Fruit fly (Drosophila melanogaster) whole organism, embryonic: ENCODE data around the gene nAChRalpha5.

Experiments
- Atf6 ChIP-seq: fragments of 200-800 bp; sonication (Bioruptor generic); IDR thresholded peaks from 2 replicates; pipeline ENCODE4 v1.3.6; 2022; ENCODE audit warnings: missing biosample characterization, missing genetic modification characterization
- CG10267 ChIP-seq: fragments of 200-800 bp; sonication (Bioruptor generic); optimal IDR thresholded peaks from 2 replicates; lab custom pipeline; 2018; ENCODE audit warnings: missing biosample characterization, mild to moderate bottlenecking, missing genetic modification characterization, moderate library complexity
- CG10565 ChIP-seq: fragments of 200-800 bp; sonication (Bioruptor generic); optimal IDR thresholded peaks from 3 replicates; lab custom pipeline; 2016; ENCODE audit warnings: missing biosample characterization, mild to moderate bottlenecking, missing genetic modification characterization
- CG14014 ChIP-seq: fragments of 200-800 bp; sonication (Bioruptor generic); IDR thresholded peaks from 2 replicates; pipeline ENCODE4 v1.3.6; 2022; ENCODE audit warnings: missing biosample characterization, missing genetic modification characterization
- CG14860 ChIP-seq: fragments of 200-800 bp; sonication (Bioruptor generic); IDR thresholded peaks from 3 replicates; pipeline ENCODE4 v1.3.6; 2022; ENCODE audit warnings: missing biosample characterization, missing genetic modification characterization; ENCODE audit not compliant: partially characterized antibody
- CG2889 ChIP-seq: fragments of 200-800 bp; sonication (Bioruptor generic); IDR thresholded peaks from 3 replicates; pipeline ENCODE4 v1.3.6; 2022; ENCODE audit warnings: missing biosample characterization, missing genetic modification characterization
- CG31224 ChIP-seq: fragments of 200-800 bp; sonication (Bioruptor generic); IDR thresholded peaks from 2 replicates; pipeline ENCODE4 v1.3.6; 2022; ENCODE audit warnings: missing biosample characterization, missing genetic modification characterization
- CG32767 ChIP-seq: fragments of 200-800 bp; sonication (Bioruptor generic); IDR thresholded peaks from 2 replicates; pipeline ENCODE4 v1.3.6; 2022; ENCODE audit warnings: missing biosample characterization, missing genetic modification characterization
- CG33213 ChIP-seq: fragments of 200-800 bp; sonication (Bioruptor generic); optimal IDR thresholded peaks from 3 replicates; lab custom pipeline; 2016; ENCODE audit warnings: missing biosample characterization, missing genetic modification characterization
- CG4404 ChIP-seq: fragments of 200-800 bp; sonication (Bioruptor generic); IDR thresholded peaks from 2 replicates; pipeline ENCODE4 v1.3.6; 2022; ENCODE audit warnings: missing biosample characterization, missing genetic modification characterization
- CG6765 ChIP-seq: fragments of 200-800 bp; sonication (Bioruptor generic); optimal IDR thresholded peaks from 3 replicates; lab custom pipeline; 2017; ENCODE audit warnings: missing biosample characterization, mild to moderate bottlenecking, missing genetic modification characterization
- CG7556 ChIP-seq: fragments of 200-800 bp; sonication (Bioruptor generic); optimal IDR thresholded peaks from 2 replicates; lab custom pipeline; 2017; ENCODE audit warnings: missing biosample characterization, mild to moderate bottlenecking, missing genetic modification characterization
- CG7786 ChIP-seq: fragments of 200-800 bp; sonication (Bioruptor generic); optimal IDR thresholded peaks from 2 replicates; lab custom pipeline; 2016; ENCODE audit warnings: missing biosample characterization, missing genetic modification characterization
- CG8924 ChIP-seq: fragments of 200-800 bp; optimal IDR thresholded peaks from 3 replicates; lab custom pipeline; 2019; ENCODE audit warnings: missing biosample characterization, mild to moderate bottlenecking, missing genetic modification characterization, moderate library complexity
- CG9609 ChIP-seq: fragments of 200-800 bp; sonication (Bioruptor generic); optimal IDR thresholded peaks from 3 replicates; lab custom pipeline; 2016; ENCODE audit warnings: missing biosample characterization, missing genetic modification characterization
- CG9876 ChIP-seq: fragments of 200-800 bp; sonication (Bioruptor generic); optimal IDR thresholded peaks from 2 replicates; lab custom pipeline; 2016; ENCODE audit warnings: missing biosample characterization, missing genetic modification characterization
- Dll ChIP-seq: fragments of 200-800 bp; sonication (Bioruptor generic); IDR thresholded peaks from 4 replicates; pipeline ENCODE4 v1.3.6; 2022; ENCODE audit warnings: missing biosample characterization, missing genetic modification characterization; ENCODE audit not compliant: partially characterized antibody
- Ets65A ChIP-seq: fragments of 200-800 bp; sonication (Bioruptor generic); peaks from one replicate; lab custom pipeline; 2016; ENCODE audit warnings: missing biosample characterization, missing genetic modification characterization
- Fer2 ChIP-seq: fragments of 200-800 bp; sonication (Bioruptor generic); optimal IDR thresholded peaks from 2 replicates; lab custom pipeline; 2018; ENCODE audit warnings: missing biosample characterization, mild to moderate bottlenecking, missing genetic modification characterization, moderate library complexity
- Hr78 ChIP-seq, 2 experiments: fragments of 200-800 bp in 1 of 2; fragments of >200 bp in 1 of 2; sonication (Bioruptor generic) in 1 of 2; optimal IDR thresholded peaks; 2 replicates each; lab custom pipeline; 2017 to 2019; ENCODE audit warnings: missing biosample characterization in 2 of 2, missing genetic modification characterization in 2 of 2, mild to moderate bottlenecking in 1 of 2, moderate library complexity in 1 of 2
- Hsf ChIP-seq: fragments of 200-800 bp; sonication (Bioruptor generic); optimal IDR thresholded peaks from 3 replicates; lab custom pipeline; 2016; ENCODE audit warnings: missing biosample characterization, missing genetic modification characterization
- Lpt ChIP-seq: fragments of >200 bp; optimal IDR thresholded peaks from 2 replicates; lab custom pipeline; 2018; ENCODE audit warnings: missing biosample characterization, missing genetic modification characterization
- Med ChIP-seq: fragments of 200-800 bp; sonication (Bioruptor generic); peaks from one replicate; lab custom pipeline; 2016; ENCODE audit warnings: missing biosample characterization, missing genetic modification characterization, mild to moderate bottlenecking, inconsistent platforms, moderate library complexity
- NFAT ChIP-seq: fragments of 200-800 bp; sonication (Bioruptor generic); IDR thresholded peaks from 2 replicates; pipeline ENCODE4 v1.3.6; 2022; ENCODE audit warnings: missing biosample characterization, missing genetic modification characterization
- Nf-YB ChIP-seq: fragments of 200-800 bp; sonication (Bioruptor generic); optimal IDR thresholded peaks from 3 replicates; lab custom pipeline; 2019; ENCODE audit warnings: missing biosample characterization, mild to moderate bottlenecking, missing genetic modification characterization, moderate library complexity
- Six4 ChIP-seq: fragments of 200-800 bp; sonication (Bioruptor generic); optimal IDR thresholded peaks from 2 replicates; lab custom pipeline; 2016; ENCODE audit warnings: missing biosample characterization, missing genetic modification characterization
- al ChIP-seq: fragments of 200-800 bp; sonication (Bioruptor generic); IDR thresholded peaks from 2 replicates; pipeline ENCODE4 v1.3.6; 2022; ENCODE audit warnings: missing biosample characterization, missing genetic modification characterization
- amos ChIP-seq: fragments of 200-800 bp; sonication (Bioruptor generic); IDR thresholded peaks from 2 replicates; pipeline ENCODE4 v1.3.6; 2022; ENCODE audit warnings: missing biosample characterization, missing genetic modification characterization; ENCODE audit not compliant: partially characterized antibody
- aop ChIP-seq: fragments of 200-800 bp; sonication (Bioruptor generic); IDR thresholded peaks from 2 replicates; pipeline ENCODE4 v1.3.6; 2022; ENCODE audit warnings: missing biosample characterization, missing genetic modification characterization
- ara ChIP-seq: fragments of 200-800 bp; sonication (Bioruptor generic); IDR thresholded peaks from 2 replicates; pipeline ENCODE4 v1.3.6; 2022; ENCODE audit warnings: missing biosample characterization, missing genetic modification characterization
- ash1 ChIP-seq: fragments of 200-800 bp; sonication (Bioruptor generic); optimal IDR thresholded peaks from 2 replicates; lab custom pipeline; 2018; ENCODE audit warnings: missing biosample characterization, mild to moderate bottlenecking, missing genetic modification characterization
- az2 ChIP-seq: fragments of 200-800 bp; sonication (Bioruptor generic); optimal IDR thresholded peaks from 3 replicates; lab custom pipeline; 2016; ENCODE audit warnings: missing biosample characterization, missing genetic modification characterization
- bowl ChIP-seq: fragments of 200-800 bp; sonication (Bioruptor generic); IDR thresholded peaks from 2 replicates; pipeline ENCODE4 v1.3.6; 2022; ENCODE audit warnings: missing biosample characterization, missing genetic modification characterization
- ci ChIP-seq: fragments of 200-800 bp; sonication (Bioruptor generic); IDR thresholded peaks from 3 replicates; pipeline ENCODE4 v1.3.6; 2022; ENCODE audit warnings: missing biosample characterization, missing genetic modification characterization
- exex ChIP-seq: fragments of 200-800 bp; sonication (Bioruptor generic); optimal IDR thresholded peaks from 4 replicates; lab custom pipeline; 2018; ENCODE audit warnings: missing biosample characterization, mild to moderate bottlenecking, missing genetic modification characterization, moderate library complexity
- fd64A ChIP-seq: fragments of 200-800 bp; sonication (Bioruptor generic); optimal IDR thresholded peaks from 3 replicates; lab custom pipeline; 2018; ENCODE audit warnings: missing biosample characterization, mild to moderate bottlenecking, missing genetic modification characterization
- fd96Cb ChIP-seq: fragments of 200-800 bp; sonication (Bioruptor generic); optimal IDR thresholded peaks from 2 replicates; lab custom pipeline; 2018; ENCODE audit warnings: missing biosample characterization, mild to moderate bottlenecking, missing genetic modification characterization, moderate library complexity
- lmd ChIP-seq: fragments of 200-800 bp; sonication (Bioruptor generic); IDR thresholded peaks from 2 replicates; pipeline ENCODE4 v1.3.6; 2022; ENCODE audit warnings: missing biosample characterization, missing genetic modification characterization
- pho ChIP-seq: fragments of 200-800 bp; sonication (Bioruptor generic); optimal IDR thresholded peaks from 2 replicates; lab custom pipeline; 2016; ENCODE audit warnings: missing biosample characterization, missing genetic modification characterization
- pita ChIP-seq: fragments of 200-800 bp; sonication (Bioruptor generic); optimal IDR thresholded peaks from 2 replicates; lab custom pipeline; 2017; ENCODE audit warnings: missing biosample characterization, mild to moderate bottlenecking, missing genetic modification characterization
- pros ChIP-seq: fragments of 200-800 bp; sonication (Bioruptor generic); optimal IDR thresholded peaks from 3 replicates; lab custom pipeline; 2019; ENCODE audit warnings: missing biosample characterization, mild to moderate bottlenecking, missing genetic modification characterization, moderate library complexity
- pzg ChIP-seq: fragments of 200-800 bp; sonication (Bioruptor generic); optimal IDR thresholded peaks from 3 replicates; lab custom pipeline; 2018; ENCODE audit warnings: missing biosample characterization, mild to moderate bottlenecking, missing genetic modification characterization, moderate library complexity
- rib ChIP-seq: fragments of 200-800 bp; sonication (Bioruptor generic); IDR thresholded peaks from 2 replicates; pipeline ENCODE4 v1.3.6; 2022; ENCODE audit warnings: missing biosample characterization, missing genetic modification characterization
- salm ChIP-seq: fragments of 200-800 bp; sonication (Bioruptor generic); optimal IDR thresholded peaks from 2 replicates; lab custom pipeline; 2018; ENCODE audit warnings: missing biosample characterization, mild to moderate bottlenecking, missing genetic modification characterization
- sob ChIP-seq: fragments of 200-800 bp; sonication (Bioruptor generic); IDR thresholded peaks from 2 replicates; pipeline ENCODE4 v1.3.6; 2022; ENCODE audit warnings: missing biosample characterization, missing genetic modification characterization
- tio ChIP-seq: fragments of 200-800 bp; sonication (Bioruptor generic); optimal IDR thresholded peaks from 2 replicates; lab custom pipeline; 2017; ENCODE audit warnings: missing biosample characterization, missing genetic modification characterization, inconsistent platforms
- trem ChIP-seq: fragments of 200-800 bp; optimal IDR thresholded peaks from 3 replicates; lab custom pipeline; 2019; ENCODE audit warnings: missing biosample characterization, mild to moderate bottlenecking, missing genetic modification characterization, moderate library complexity
- ttk ChIP-seq: fragments of 200-800 bp; sonication (Bioruptor generic); IDR thresholded peaks from 2 replicates; pipeline ENCODE4 v2.1.2; 2022; ENCODE audit warnings: missing biosample characterization, missing genetic modification characterization
- twi ChIP-seq: fragments of 200-800 bp; optimal IDR thresholded peaks from 2 replicates; lab custom pipeline; 2019; ENCODE audit warnings: missing biosample characterization, mild to moderate bottlenecking, missing genetic modification characterization, moderate library complexity
- vvl ChIP-seq: fragments of 200-800 bp; sonication (Bioruptor generic); IDR thresholded peaks from 2 replicates; pipeline ENCODE4 v1.3.6; 2022; ENCODE audit warnings: missing biosample characterization, missing genetic modification characterization
- yki ChIP-seq: fragments of >200 bp; optimal IDR thresholded peaks from 3 replicates; lab custom pipeline; 2018

nAChRalpha5 gene

DNA sequence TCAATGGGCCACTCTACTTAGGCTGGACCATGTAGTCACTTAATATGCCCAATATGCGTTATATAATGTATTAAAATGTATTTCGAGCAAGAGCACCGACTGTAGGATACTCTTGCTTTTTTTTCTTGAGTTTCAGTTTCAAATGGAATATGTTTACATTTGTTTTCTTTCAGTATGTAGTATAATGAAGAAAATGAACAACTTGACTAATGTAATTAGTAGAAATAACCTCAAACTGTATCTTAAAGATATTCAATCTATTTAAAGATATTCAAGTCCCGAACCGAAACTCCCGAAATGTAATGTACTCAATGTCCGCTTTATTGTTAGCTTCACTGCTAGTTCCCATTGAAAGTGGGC lies 15.2 kb upstream of the nAChRalpha5 start (continued):
- TF ChIP-seq ttk (GFP tag; lab: Robert Waterston, UW) (no peak), CG7786 (GFP tag; lab: Kevin White, UChicago) (peak; percentile 39), NFAT (no peak; the same call in 1 of the 2 replicates), az2 (GFP tag; lab: Kevin White, UChicago) (peak; percentile 22), CG4404 (GFP tag; lab: Robert Waterston, UW) (no peak), fd96Cb (tag; lab: Kevin White, UChicago) (peak; percentile 58), Hsf (GFP tag; lab: Kevin White, UChicago) (peak; percentile 44), pita (GFP tag; lab: Kevin White, UChicago) (no peak), Lpt (GFP tag; lab: Kevin White, UChicago) (no peak), CG10565 (GFP tag; lab: Kevin White, UChicago) (no peak), fd64A (GFP tag; lab: Kevin White, UChicago) (no peak), Ets65A (GFP tag; lab: Kevin White, UChicago) (peak; percentile 77), Six4 (GFP tag; lab: Kevin White, UChicago) (no peak), al (GFP tag; lab: Robert Waterston, UW) (0 out of 2 replicates have a peak, but pooled peaks have one; percentile 4), ash1 (GFP tag; lab: Kevin White, UChicago) (no peak), vvl (GFP tag; lab: Robert Waterston, UW) (peak; percentile 34; the same call in 1 of the 2 replicates), lmd (peak; percentile 40), amos (GFP tag; lab: Robert Waterston, UW) (no peak), trem (tag; lab: Kevin White, UChicago) (no peak), pros (GFP tag; lab: Kevin White, UChicago) (no peak), yki (lab: Kevin White, UChicago) (no peak), bowl (GFP tag; lab: Robert Waterston, UW) (no peak), ara (GFP tag; lab: Robert Waterston, UW) (peak; percentile 26; the same call in 1 of the 2 replicates), CG10267 (tag; lab: Kevin White, UChicago) (peak; percentile 29), CG9876 (GFP tag; lab: Kevin White, UChicago) (no peak), CG6765 (GFP tag; lab: Kevin White, UChicago) (no peak), Fer2 (tag; lab: Kevin White, UChicago) (no peak)
- TF ChIP-seq, all 482 proteins: peak for 94

DNA sequence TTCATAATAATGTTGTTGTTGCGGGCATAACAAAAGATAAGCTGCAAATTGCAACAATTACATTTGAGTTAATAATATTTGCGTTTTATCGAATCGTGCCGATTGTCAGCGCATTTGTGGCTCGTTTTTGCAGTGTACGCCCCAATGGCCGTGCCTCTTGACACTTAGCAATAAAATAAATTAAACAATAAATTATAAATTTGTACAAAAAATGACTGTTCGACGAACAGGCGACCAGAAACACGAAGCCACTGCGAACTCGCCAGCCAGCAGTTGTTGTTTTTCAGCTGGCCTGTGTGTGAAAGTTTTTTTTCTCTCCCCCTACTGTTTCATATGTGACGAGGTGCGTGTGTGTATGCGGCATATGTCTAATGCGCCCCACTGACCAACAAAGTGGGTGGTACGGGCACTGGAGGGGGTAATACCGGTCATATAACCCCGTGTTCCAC lies 14.5 kb upstream of the nAChRalpha5 start:
- peak; percentile 93 for TF ChIP-seq twi (tag; lab: Kevin White, UChicago)
- TF ChIP-seq pzg = no peak
- peak; percentile 73 for TF ChIP-seq salm (tag; lab: Kevin White, UChicago)
- TF ChIP-seq CG7556 = no peak
- TF ChIP-seq vvl (GFP tag; lab: Robert Waterston, UW) = peak; percentile 32; the same call in 1 of the 2 replicates
- TF ChIP-seq Atf6 (GFP tag; lab: Robert Waterston, UW) = no peak
- TF ChIP-seq rib (GFP tag; lab: Robert Waterston, UW) = peak; percentile 49; the same call in 1 of the 2 replicates
- peak; percentile 46; the same call in 1 of the 3 replicates for TF ChIP-seq CG14860 (GFP tag; lab: Robert Waterston, UW)
- TF ChIP-seq Hr78 (GFP tag; optimal IDR thresholded peaks at IDR 0.05; lab: Kevin White, UChicago) = peak in 1 of 2 experiments; percentile 86
- no peak for TF ChIP-seq CG9609
- TF ChIP-seq CG14014 (GFP tag; lab: Robert Waterston, UW) = 0 out of 2 replicates have a peak, but pooled peaks have one; percentile 18
- no peak for TF ChIP-seq CG2889
- peak; percentile 26; the same call in 1 of the 4 replicates for TF ChIP-seq Dll (GFP tag; lab: Robert Waterston, UW)
- no peak for TF ChIP-seq tio
- peak; percentile 57; the same call in 1 of the 2 replicates for TF ChIP-seq CG32767 (GFP tag; lab: Robert Waterston, UW)
- TF ChIP-seq aop (GFP tag; lab: Robert Waterston, UW) = no peak
- TF ChIP-seq sob (GFP tag; lab: Robert Waterston, UW) = no peak
- peak; percentile 65; the same call in 2 of the 3 replicates for TF ChIP-seq ci (GFP tag; lab: Robert Waterston, UW)
- TF ChIP-seq Med (GFP tag; lab: Kevin White, UChicago) = peak; percentile 61
- peak; percentile 32 for TF ChIP-seq exex (tag; lab: Kevin White, UChicago)
- no peak for TF ChIP-seq Nf-YB (GFP tag; lab: Kevin White, UChicago)
- TF ChIP-seq CG8924 = peak; percentile 34
- TF ChIP-seq ttk (GFP tag; lab: Robert Waterston, UW) = peak; percentile 6; the same call in 1 of the 2 replicates
- TF ChIP-seq CG31224 = peak; percentile 96
- TF ChIP-seq CG33213 = no peak
- no peak for TF ChIP-seq pho (GFP tag; lab: Kevin White, UChicago)
